Fruit fly (Drosophila melanogaster): ENCODE data around the gene CG7215.

Gene CG7215

dm6 chr3R:18188702-18189125 is 21.6 kb upstream of the CG7215 start, which contains the start of the genes CG12321 and MED17 (continued):
- TF ChIP-seq gce (GFP tag; IDR thresholded peaks at IDR 0.05) (peak; percentile 72; the same call in 2 of the 3 replicates), CG12071 (GFP tag; optimal IDR thresholded peaks at IDR 0.05) (no peak), eyg (GFP tag; optimal IDR thresholded peaks at IDR 0.05) (no peak), Ets97D (GFP tag; optimal IDR thresholded peaks at IDR 0.05) (peak; percentile 55), CG2202 (tag; optimal IDR thresholded peaks at IDR 0.05) (peak; percentile 57), phol (tag; optimal IDR thresholded peaks at IDR 0.05) (peak; percentile 94), crp (GFP tag; optimal IDR thresholded peaks at IDR 0.05) (peak in 1 of 2 experiments; percentile 53), CG9215 (GFP tag; IDR thresholded peaks at IDR 0.05) (peak; percentile 88), MESR4 (GFP tag; optimal IDR thresholded peaks at IDR 0.05) (no peak), cwo (GFP tag; optimal IDR thresholded peaks at IDR 0.05) (peak; percentile 75), BtbVII (GFP tag; optimal IDR thresholded peaks at IDR 0.05) (peak; percentile 86), Dad (GFP tag; optimal IDR thresholded peaks at IDR 0.05) (no peak), ap (GFP tag; IDR thresholded peaks at IDR 0.05) (peak; percentile 77), CG3281 (GFP tag; optimal IDR thresholded peaks at IDR 0.05) (peak; percentile 90), ara (GFP tag; IDR thresholded peaks at IDR 0.05) (peak; percentile 60), Dek (tag; optimal IDR thresholded peaks at IDR 0.05) (peak; percentile 85), CG17186 (GFP tag; optimal IDR thresholded peaks at IDR 0.05) (peak; percentile 60), CG4404 (GFP tag; IDR thresholded peaks at IDR 0.05) (peak; percentile 86), CG11696 (GFP tag; IDR thresholded peaks at IDR 0.05) (peak; percentile 54; the same call in 1 of the 2 replicates), pzg (GFP tag; optimal IDR thresholded peaks at IDR 0.05) (peak; percentile 46), NK7.1 (GFP tag; optimal IDR thresholded peaks at IDR 0.05) (no peak), YL-1 (GFP tag; optimal IDR thresholded peaks at IDR 0.05) (peak; percentile 84), HmgZ (tag; optimal IDR thresholded peaks at IDR 0.05) (peak; percentile 71), Sry-δ (GFP tag; optimal IDR thresholded peaks at IDR 0.05) (peak; percentile 34), jumu (GFP tag; optimal IDR thresholded peaks at IDR 0.05) (peak; percentile 42), Sox102F (GFP tag; optimal IDR thresholded peaks at IDR 0.05) (peak; percentile 91), Poxn (GFP tag; IDR thresholded peaks at IDR 0.05) (peak; percentile 61), seq (GFP tag; IDR thresholded peaks at IDR 0.05) (peak; percentile 75), D (optimal IDR thresholded peaks at IDR 0.05) (no peak), D (GFP tag; optimal IDR thresholded peaks at IDR 0.05) (peak; percentile 85), CG11695 (GFP tag; IDR thresholded peaks at IDR 0.05) (peak; percentile 70), fd102C (GFP tag; optimal IDR thresholded peaks at IDR 0.05) (no peak), CG8765 (GFP tag; IDR thresholded peaks at IDR 0.05) (peak; percentile 46), pan (optimal IDR thresholded peaks at IDR 0.05) (no peak), pan (GFP tag; optimal IDR thresholded peaks at IDR 0.05 in 1 of 2, IDR thresholded peaks at IDR 0.05 in 1 of 2) (peak in 1 of 2 experiments; percentile 88), CG7987 (GFP tag; optimal IDR thresholded peaks at IDR 0.05) (peak; percentile 66), CG1647 (GFP tag; optimal IDR thresholded peaks at IDR 0.05) (peak; percentile 62), HLH4C (GFP tag; IDR thresholded peaks at IDR 0.05; ENCODE audit: partially characterized antibody) (no peak), tap (tag; optimal IDR thresholded peaks at IDR 0.05) (peak; percentile 52), pita (GFP tag; optimal IDR thresholded peaks at IDR 0.05) (no peak), repo (GFP tag; optimal IDR thresholded peaks at IDR 0.05) (peak; percentile 18), Nf-YC (tag; optimal IDR thresholded peaks at IDR 0.05) (peak; percentile 72), CG1529 (GFP tag; optimal IDR thresholded peaks at IDR 0.05) (peak; percentile 68), CG10959 (GFP tag; IDR thresholded peaks at IDR 0.05) (peak; percentile 73), Ravus (GFP tag; IDR thresholded peaks at IDR 0.05) (peak; percentile 27; the same call in 1 of the 2 replicates), CG1603 (tag; optimal IDR thresholded peaks at IDR 0.05) (no peak), Gug (GFP tag; IDR thresholded peaks at IDR 0.05) (peak; percentile 80), CG10366 (GFP tag; IDR thresholded peaks at IDR 0.05) (peak; percentile 82), CG30403 (GFP tag; optimal IDR thresholded peaks at IDR 0.05) (peak; percentile 93), CG15073 (GFP tag; optimal IDR thresholded peaks at IDR 0.05) (peak; percentile 53), Hand (GFP tag; optimal IDR thresholded peaks at IDR 0.05) (peak; percentile 67), CG4360 (GFP tag; IDR thresholded peaks at IDR 0.05) (no peak)
